Worm (Caenorhabditis elegans): ENCODE data around the gene vha-6.

DNA sequence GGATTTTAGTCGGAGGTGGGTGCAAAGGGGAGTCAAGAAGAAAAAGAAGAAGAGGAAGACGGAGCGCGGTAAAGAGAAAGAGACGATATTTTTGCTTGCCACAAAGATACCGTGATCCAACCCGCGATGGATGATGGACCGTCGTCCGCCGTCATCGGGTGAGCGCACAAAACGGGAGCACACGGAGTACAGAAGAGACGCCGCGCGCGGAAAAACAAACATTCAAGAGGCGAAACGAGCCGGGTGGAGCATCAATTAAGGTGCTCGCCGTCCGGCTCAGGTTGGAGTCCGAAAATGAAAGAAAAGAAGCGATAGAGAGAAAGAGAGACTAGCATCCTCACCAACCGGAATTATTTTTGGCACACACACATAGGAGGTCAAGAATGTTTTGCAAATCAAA, 44.5 kb downstream of the vha-6 start:
- TF ChIP-seq blmp-1 (tag; optimal IDR thresholded peaks at IDR 0.05) = no peak
- TF ChIP-seq pag-3 (tag; optimal IDR thresholded peaks at IDR 0.05; ENCODE audit: borderline replicate concordance, insufficient read depth) = no peak
- no peak for TF ChIP-seq efl-1 (optimal IDR thresholded peaks at IDR 0.05)
- TF ChIP-seq efl-1 (GFP tag; optimal IDR thresholded peaks at IDR 0.05 in 1 of 2) = no peak
- no peak for TF ChIP-seq pax-3 (tag; optimal IDR thresholded peaks at IDR 0.05)
- TF ChIP-seq grh-1 (GFP tag; IDR thresholded peaks at IDR 0.05) = no peak
- no peak for TF ChIP-seq ama-1 (optimal IDR thresholded peaks at IDR 0.05)
- TF ChIP-seq nhr-77 (tag; optimal IDR thresholded peaks at IDR 0.05) = no peak
- no peak for TF ChIP-seq lin-15B (tag; optimal IDR thresholded peaks at IDR 0.05)
- no peak for TF ChIP-seq hpl-2 (GFP tag; optimal IDR thresholded peaks at IDR 0.05)
